Fruit fly (Drosophila melanogaster) whole organism: ENCODE measurements around the gene cpo.

ENCODE experiments used
- Dll ChIP-seq: fragments of >200 bp; optimal IDR thresholded peaks from 2 replicates; lab custom pipeline; 2017
- pan ChIP-seq: fragments of >200 bp; optimal IDR thresholded peaks from 2 replicates; lab custom pipeline; 2017

DNA sequence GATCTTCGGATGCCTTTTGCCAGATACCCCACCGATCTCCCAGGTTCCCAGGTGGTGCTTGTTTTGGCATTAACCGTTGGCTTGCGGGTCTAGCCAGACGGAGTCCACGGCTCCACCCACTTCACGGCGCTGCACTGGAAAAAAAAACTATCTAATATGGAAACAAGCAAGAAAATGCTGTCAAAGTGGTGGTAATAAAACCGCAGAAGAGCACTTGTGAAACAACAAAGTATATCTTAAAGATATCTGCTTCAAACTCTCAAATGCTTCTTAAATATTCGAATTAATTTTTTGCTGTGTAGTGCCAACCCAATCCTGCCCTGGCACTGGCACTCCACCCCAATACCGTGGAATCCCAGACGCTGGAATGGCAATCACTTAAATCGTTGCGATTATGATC lies 138.8 kb downstream of the cpo start:
- TF ChIP-seq pan (lab: Kevin White, UChicago) (no peak), Dll (lab: Kevin White, UChicago) (no peak)
